Fruit fly (Drosophila melanogaster): Measurements from ENCODE around the gene opm.

Gene opm

DNA sequence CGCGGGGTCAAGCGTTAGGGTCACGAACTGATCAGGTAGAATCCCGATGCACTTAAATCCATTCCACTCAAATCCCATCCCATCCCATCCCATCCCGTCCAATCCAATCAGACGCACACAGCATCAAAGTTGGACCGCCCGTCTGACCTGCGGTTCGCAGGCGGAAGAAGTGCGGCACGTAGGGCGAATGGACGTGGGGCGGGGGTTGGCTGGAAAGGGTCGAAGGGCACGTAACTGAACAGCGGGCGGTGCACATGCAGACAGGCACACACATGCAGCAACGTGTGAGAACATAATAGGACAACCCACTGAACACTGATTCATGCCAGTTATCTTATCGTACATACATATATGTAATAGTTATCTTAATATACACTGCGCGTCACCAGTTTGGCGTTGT lies 46.8 kb downstream of the opm start (continued):
- TF ChIP-seq Hr78 (GFP tag; optimal IDR thresholded peaks at IDR 0.05) (peak in 1 of 2 experiments; percentile 94), twi (tag; optimal IDR thresholded peaks at IDR 0.05) (peak; percentile 74), CG34376 (GFP tag; optimal IDR thresholded peaks at IDR 0.05) (no peak), pfk (GFP tag; optimal IDR thresholded peaks at IDR 0.05) (peak; percentile 49), HmgD (GFP tag; optimal IDR thresholded peaks at IDR 0.05) (no peak), insv (GFP tag; optimal IDR thresholded peaks at IDR 0.05) (peak; percentile 30 to 95), D19A (tag; optimal IDR thresholded peaks at IDR 0.05) (no peak), CG7786 (GFP tag; optimal IDR thresholded peaks at IDR 0.05) (no peak), org-1 (GFP tag; optimal IDR thresholded peaks at IDR 0.05) (no peak)
